Fruit fly (Drosophila melanogaster) whole organism, embryonic: Measurements from ENCODE around the gene SuUR.

Source experiments
- Atf3 ChIP-seq: fragments of 200-800 bp; sonication (Bioruptor generic); optimal IDR thresholded peaks from 3 replicates; lab custom pipeline; 2016; ENCODE audit warnings: missing biosample characterization, missing genetic modification characterization
- Bdp1 ChIP-seq: fragments of 200-800 bp; sonication (Bioruptor generic); optimal IDR thresholded peaks from 3 replicates; lab custom pipeline; 2016; ENCODE audit warnings: missing biosample characterization, missing genetic modification characterization
- BtbVII ChIP-seq: fragments of 200-800 bp; sonication (Bioruptor generic); optimal IDR thresholded peaks from 3 replicates; lab custom pipeline; 2017; ENCODE audit warnings: missing biosample characterization, mild to moderate bottlenecking, missing genetic modification characterization
- CG10209 ChIP-seq: fragments of 200-800 bp; sonication (Bioruptor generic); optimal IDR thresholded peaks from 3 replicates; lab custom pipeline; 2017; ENCODE audit warnings: missing biosample characterization, mild to moderate bottlenecking, missing genetic modification characterization, missing genetic modification reagents
- CG11696 ChIP-seq: fragments of 200-800 bp; sonication (Bioruptor generic); IDR thresholded peaks from 2 replicates; pipeline ENCODE4 v1.3.6; 2022; ENCODE audit warnings: missing biosample characterization, missing genetic modification characterization
- CG12744 ChIP-seq: fragments of 200-800 bp; sonication (Bioruptor generic); optimal IDR thresholded peaks from 2 replicates; lab custom pipeline; 2016; ENCODE audit warnings: missing biosample characterization, missing genetic modification characterization
- CG13123 ChIP-seq: fragments of 200-800 bp; sonication (Bioruptor generic); optimal IDR thresholded peaks from 2 replicates; lab custom pipeline; 2016; ENCODE audit warnings: missing biosample characterization, missing genetic modification characterization
- CG16815 ChIP-seq: fragments of 200-800 bp; sonication (Bioruptor generic); optimal IDR thresholded peaks from 3 replicates; lab custom pipeline; 2017; ENCODE audit warnings: missing biosample characterization, mild to moderate bottlenecking, missing genetic modification characterization
- CG17328 ChIP-seq: fragments of 200-800 bp; sonication (Bioruptor generic); IDR thresholded peaks from 2 replicates; pipeline ENCODE4 v1.3.6; 2022; ENCODE audit warnings: missing biosample characterization, missing genetic modification characterization
- CG18764 ChIP-seq: fragments of 200-800 bp; sonication (Bioruptor generic); optimal IDR thresholded peaks from 3 replicates; lab custom pipeline; 2016; ENCODE audit warnings: missing biosample characterization, missing genetic modification characterization
- CG2678 ChIP-seq: fragments of 200-800 bp; sonication (Bioruptor generic); optimal IDR thresholded peaks from 3 replicates; lab custom pipeline; 2019; ENCODE audit warnings: missing biosample characterization, mild to moderate bottlenecking, missing genetic modification characterization, moderate library complexity
- CG31365 ChIP-seq: fragments of 200-800 bp; sonication (Bioruptor generic); optimal IDR thresholded peaks from 2 replicates; lab custom pipeline; 2018; ENCODE audit warnings: missing biosample characterization, mild to moderate bottlenecking, missing genetic modification characterization
- CG33213 ChIP-seq: fragments of 200-800 bp; sonication (Bioruptor generic); optimal IDR thresholded peaks from 3 replicates; lab custom pipeline; 2016; ENCODE audit warnings: missing biosample characterization, missing genetic modification characterization
- CG34224 ChIP-seq: fragments of 200-800 bp; sonication (Bioruptor generic); IDR thresholded peaks from 3 replicates; pipeline ENCODE4 v1.3.6; 2022; ENCODE audit warnings: missing biosample characterization, missing genetic modification characterization; ENCODE audit not compliant: partially characterized antibody
- CG42726 ChIP-seq: fragments of 200-800 bp; sonication (Bioruptor generic); IDR thresholded peaks from 2 replicates; pipeline ENCODE4 v1.3.6; 2022; ENCODE audit warnings: missing biosample characterization, missing genetic modification characterization; ENCODE audit not compliant: partially characterized antibody
- CG4360 ChIP-seq: fragments of 200-800 bp; sonication (Bioruptor generic); IDR thresholded peaks from 2 replicates; pipeline ENCODE4 v1.3.6; 2022; ENCODE audit warnings: missing biosample characterization, missing genetic modification characterization
- CG4730 ChIP-seq: fragments of 200-800 bp; sonication (Bioruptor generic); IDR thresholded peaks from 2 replicates; pipeline ENCODE4 v1.3.6; 2022; ENCODE audit warnings: missing biosample characterization, missing genetic modification characterization
- CG6791 ChIP-seq: fragments of 200-800 bp; sonication (Bioruptor generic); IDR thresholded peaks from 3 replicates; pipeline ENCODE4 v1.3.6; 2022; ENCODE audit warnings: missing biosample characterization, missing genetic modification characterization; ENCODE audit not compliant: partially characterized antibody
- CG7271 ChIP-seq: fragments of 200-800 bp; sonication (Bioruptor generic); optimal IDR thresholded peaks from 2 replicates; lab custom pipeline; 2018; ENCODE audit warnings: missing biosample characterization, mild to moderate bottlenecking, missing genetic modification characterization, moderate library complexity
- CG8281 ChIP-seq: fragments of 200-800 bp; sonication (Bioruptor generic); optimal IDR thresholded peaks from 2 replicates; lab custom pipeline; 2018; ENCODE audit warnings: missing biosample characterization, mild to moderate bottlenecking, missing genetic modification characterization, moderate library complexity
- CkIIα-i1 ChIP-seq: fragments of 200-800 bp; sonication (Bioruptor generic); IDR thresholded peaks from 2 replicates; pipeline ENCODE4 v1.3.6; 2022; ENCODE audit warnings: missing biosample characterization, missing genetic modification characterization
- D ChIP-seq, 2 experiments: fragments of 200-800 bp in 1 of 2; fragments of >200 bp in 1 of 2; sonication (Bioruptor generic) in 1 of 2; optimal IDR thresholded peaks; 2 replicates in 1 of 2; 3 replicates in 1 of 2; lab custom pipeline; 2017; ENCODE audit warnings: mild to moderate bottlenecking in 1 of 2, missing biosample characterization in 1 of 2, missing genetic modification characterization in 1 of 2, missing genetic modification reagents in 1 of 2
- D19B ChIP-seq: fragments of 200-800 bp; sonication (Bioruptor generic); optimal IDR thresholded peaks from 2 replicates; lab custom pipeline; 2017; ENCODE audit warnings: missing biosample characterization, mild to moderate bottlenecking, missing genetic modification characterization
- Dfd ChIP-seq, 2 experiments: fragments of >200 bp; optimal IDR thresholded peaks; 2 replicates each; lab custom pipeline; 2017; ENCODE audit warnings: missing biosample characterization in 2 of 2, missing genetic modification characterization in 2 of 2
- E2f2 ChIP-seq: fragments of 200-800 bp; sonication (Bioruptor generic); IDR thresholded peaks from 2 replicates; pipeline ENCODE4 v1.3.6; 2022; ENCODE audit warnings: missing biosample characterization, missing genetic modification characterization
- Eip74EF ChIP-seq, 2 experiments: fragments of 200-800 bp in 1 of 2; fragments of >200 bp in 1 of 2; sonication (Bioruptor generic) in 1 of 2; optimal IDR thresholded peaks; 2 replicates each; lab custom pipeline; 2017 to 2019; ENCODE audit warnings: missing biosample characterization in 2 of 2, missing genetic modification characterization in 2 of 2, mild to moderate bottlenecking in 1 of 2, moderate library complexity in 1 of 2
- Elba2 ChIP-seq: fragments of 200-800 bp; sonication (Bioruptor generic); optimal IDR thresholded peaks from 3 replicates; lab custom pipeline; 2016; ENCODE audit warnings: missing biosample characterization, missing genetic modification characterization
- Ets97D ChIP-seq: fragments of 200-800 bp; sonication (Bioruptor generic); optimal IDR thresholded peaks from 3 replicates; lab custom pipeline; 2016; ENCODE audit warnings: missing biosample characterization, missing genetic modification characterization
- HmgZ ChIP-seq: fragments of 200-800 bp; sonication (Bioruptor generic); optimal IDR thresholded peaks from 2 replicates; lab custom pipeline; 2018; ENCODE audit warnings: missing biosample characterization, mild to moderate bottlenecking, missing genetic modification characterization
- Mrtf ChIP-seq: fragments of 200-800 bp; sonication (Bioruptor generic); IDR thresholded peaks from 3 replicates; pipeline ENCODE4 v1.3.6; 2022; ENCODE audit warnings: missing biosample characterization, missing genetic modification characterization
- NC2α ChIP-seq: fragments of 200-800 bp; sonication (Bioruptor generic); optimal IDR thresholded peaks from 2 replicates; lab custom pipeline; 2016; ENCODE audit warnings: missing biosample characterization, missing genetic modification characterization
- Oli ChIP-seq: fragments of 200-800 bp; sonication (Bioruptor generic); optimal IDR thresholded peaks from 2 replicates; lab custom pipeline; 2018; ENCODE audit warnings: missing biosample characterization, mild to moderate bottlenecking, missing genetic modification characterization, moderate library complexity
- Ravus ChIP-seq: fragments of 200-800 bp; sonication (Bioruptor generic); IDR thresholded peaks from 2 replicates; pipeline ENCODE4 v1.3.6; 2022; ENCODE audit warnings: missing biosample characterization, missing genetic modification characterization
- ash1 ChIP-seq: fragments of 200-800 bp; sonication (Bioruptor generic); optimal IDR thresholded peaks from 2 replicates; lab custom pipeline; 2018; ENCODE audit warnings: missing biosample characterization, mild to moderate bottlenecking, missing genetic modification characterization
- grau ChIP-seq: fragments of 200-800 bp; optimal IDR thresholded peaks from 3 replicates; lab custom pipeline; 2019; ENCODE audit warnings: missing biosample characterization, mild to moderate bottlenecking, missing genetic modification characterization, moderate library complexity
- inv ChIP-seq: fragments of 200-800 bp; sonication (Bioruptor generic); IDR thresholded peaks from 2 replicates; pipeline ENCODE4 v1.3.6; 2022; ENCODE audit warnings: missing biosample characterization, missing genetic modification characterization; ENCODE audit not compliant: partially characterized antibody
- nmo ChIP-seq: fragments of 200-800 bp; sonication (Bioruptor generic); optimal IDR thresholded peaks from 2 replicates; lab custom pipeline; 2018; ENCODE audit warnings: missing biosample characterization, mild to moderate bottlenecking, missing genetic modification characterization, moderate library complexity
- nom ChIP-seq: fragments of 200-800 bp; sonication (Bioruptor generic); optimal IDR thresholded peaks from 2 replicates; lab custom pipeline; 2017; ENCODE audit warnings: missing biosample characterization, missing genetic modification characterization, mild to moderate bottlenecking, moderate library complexity, missing genetic modification reagents
- pho ChIP-seq: fragments of 200-800 bp; sonication (Bioruptor generic); optimal IDR thresholded peaks from 2 replicates; lab custom pipeline; 2016; ENCODE audit warnings: missing biosample characterization, missing genetic modification characterization
- pros ChIP-seq: fragments of 200-800 bp; sonication (Bioruptor generic); optimal IDR thresholded peaks from 3 replicates; lab custom pipeline; 2019; ENCODE audit warnings: missing biosample characterization, mild to moderate bottlenecking, missing genetic modification characterization, moderate library complexity
- pzg ChIP-seq: fragments of 200-800 bp; sonication (Bioruptor generic); optimal IDR thresholded peaks from 3 replicates; lab custom pipeline; 2018; ENCODE audit warnings: missing biosample characterization, mild to moderate bottlenecking, missing genetic modification characterization, moderate library complexity
- repo ChIP-seq: fragments of 200-800 bp; sonication (Bioruptor generic); optimal IDR thresholded peaks from 2 replicates; lab custom pipeline; 2016; ENCODE audit warnings: missing biosample characterization, missing genetic modification characterization
- rib ChIP-seq: fragments of 200-800 bp; sonication (Bioruptor generic); IDR thresholded peaks from 2 replicates; pipeline ENCODE4 v1.3.6; 2022; ENCODE audit warnings: missing biosample characterization, missing genetic modification characterization
- salm ChIP-seq: fragments of 200-800 bp; sonication (Bioruptor generic); optimal IDR thresholded peaks from 2 replicates; lab custom pipeline; 2018; ENCODE audit warnings: missing biosample characterization, mild to moderate bottlenecking, missing genetic modification characterization
- tio ChIP-seq: fragments of 200-800 bp; sonication (Bioruptor generic); optimal IDR thresholded peaks from 2 replicates; lab custom pipeline; 2017; ENCODE audit warnings: missing biosample characterization, missing genetic modification characterization, inconsistent platforms
- tup ChIP-seq: fragments of 200-800 bp; sonication (Bioruptor generic); optimal IDR thresholded peaks from 2 replicates; lab custom pipeline; 2016; ENCODE audit warnings: missing biosample characterization, mild to moderate bottlenecking, missing genetic modification characterization, moderate library complexity
- zen ChIP-seq: fragments of 200-800 bp; sonication (Bioruptor generic); optimal IDR thresholded peaks from 3 replicates; lab custom pipeline; 2018; ENCODE audit warnings: missing biosample characterization, mild to moderate bottlenecking, missing genetic modification characterization, moderate library complexity
- zf30C ChIP-seq: fragments of 200-800 bp; sonication (Bioruptor generic); optimal IDR thresholded peaks from 3 replicates; lab custom pipeline; 2018; ENCODE audit warnings: missing biosample characterization, mild to moderate bottlenecking, missing genetic modification characterization

SuUR gene

dm6 chr3L:11097982-11098663 is 33.3 kb downstream of the SuUR start, which contains the start of the genes Irbp18 and APP-BP1 (continued):
- TF ChIP-seq CG13123 (GFP tag; lab: Kevin White, UChicago) (peak; percentile 84), zen (tag; lab: Kevin White, UChicago) (peak; percentile 85), CG4730 (peak; percentile 73), Mrtf (GFP tag; lab: Robert Waterston, UW) (peak; percentile 81), Eip74EF (GFP tag; optimal IDR thresholded peaks at IDR 0.05; lab: Kevin White, UChicago) (peak in 1 of 2 experiments; percentile 84), nmo (GFP tag; lab: Kevin White, UChicago) (peak; percentile 96), Elba2 (GFP tag; lab: Kevin White, UChicago) (peak; percentile 97), salm (tag; lab: Kevin White, UChicago) (peak; percentile 78), Bdp1 (peak; percentile 90), CG2678 (tag; lab: Kevin White, UChicago) (peak; percentile 95), CG4360 (GFP tag; lab: Robert Waterston, UW) (0 out of 2 replicates have a peak, but pooled peaks have one; percentile 30), CG33213 (GFP tag; lab: Kevin White, UChicago) (peak; percentile 88), Ravus (GFP tag; lab: Robert Waterston, UW) (peak; percentile 76), tup (GFP tag; lab: Kevin White, UChicago) (peak; percentile 92), CG17328 (GFP tag; lab: Robert Waterston, UW) (peak; percentile 81), CG18764 (GFP tag; lab: Kevin White, UChicago) (peak; percentile 92), CG6791 (GFP tag; lab: Robert Waterston, UW) (no peak; the same call in 2 of the 3 replicates), E2f2 (GFP tag; lab: Robert Waterston, UW) (peak; percentile 63), nom (GFP tag; lab: Kevin White, UChicago) (peak; percentile 76), CG7271 (tag; lab: Kevin White, UChicago) (peak; percentile 55), BtbVII (peak; percentile 91), CG8281 (tag; lab: Kevin White, UChicago) (peak; percentile 79), pzg (GFP tag; lab: Kevin White, UChicago) (peak; percentile 53), pho (GFP tag; lab: Kevin White, UChicago) (peak; percentile 96), CG16815 (GFP tag; lab: Kevin White, UChicago) (peak; percentile 93), HmgZ (tag; lab: Kevin White, UChicago) (peak; percentile 96), CG11696 (peak; percentile 65), tio (GFP tag; lab: Kevin White, UChicago) (peak; percentile 98), repo (peak; percentile 86), D19B (peak; percentile 86), CG12744 (GFP tag; lab: Kevin White, UChicago) (peak; percentile 94), Oli (tag; lab: Kevin White, UChicago) (peak; percentile 93), Dfd (GFP tag; optimal IDR thresholded peaks at IDR 0.05; lab: Kevin White, UChicago) (no peak), CkIIα-i1 (GFP tag; lab: Robert Waterston, UW) (0 out of 2 replicates have a peak, but pooled peaks have one; percentile 31), pros (GFP tag; lab: Kevin White, UChicago) (no peak), CG10209 (GFP tag; lab: Kevin White, UChicago) (peak; percentile 96), D (optimal IDR thresholded peaks at IDR 0.05; lab: Kevin White, UChicago) (no peak), D (GFP tag; optimal IDR thresholded peaks at IDR 0.05; lab: Kevin White, UChicago) (peak; percentile 92), Atf3 (peak; percentile 93), Ets97D (GFP tag; lab: Kevin White, UChicago) (peak; percentile 91), CG31365 (tag; lab: Kevin White, UChicago) (peak; percentile 69), CG42726 (GFP tag; lab: Robert Waterston, UW) (no peak), zf30C (GFP tag; lab: Kevin White, UChicago) (peak; percentile 25), CG34224 (GFP tag; lab: Robert Waterston, UW) (no peak), grau (tag; lab: Kevin White, UChicago) (peak; percentile 91), rib (GFP tag; lab: Robert Waterston, UW) (peak; percentile 87), ash1 (GFP tag; lab: Kevin White, UChicago) (peak; percentile 11), inv (GFP tag; lab: Robert Waterston, UW) (no peak), NC2α (GFP tag; lab: Kevin White, UChicago) (peak; percentile 84)
